Worm (Caenorhabditis elegans): ENCODE measurements around the gene Y22D7AL.9.
A peak's percentile ranks its signal among the peaks of the same experiment; 100 is the strongest.

Y22D7AL.9 gene

DNA sequence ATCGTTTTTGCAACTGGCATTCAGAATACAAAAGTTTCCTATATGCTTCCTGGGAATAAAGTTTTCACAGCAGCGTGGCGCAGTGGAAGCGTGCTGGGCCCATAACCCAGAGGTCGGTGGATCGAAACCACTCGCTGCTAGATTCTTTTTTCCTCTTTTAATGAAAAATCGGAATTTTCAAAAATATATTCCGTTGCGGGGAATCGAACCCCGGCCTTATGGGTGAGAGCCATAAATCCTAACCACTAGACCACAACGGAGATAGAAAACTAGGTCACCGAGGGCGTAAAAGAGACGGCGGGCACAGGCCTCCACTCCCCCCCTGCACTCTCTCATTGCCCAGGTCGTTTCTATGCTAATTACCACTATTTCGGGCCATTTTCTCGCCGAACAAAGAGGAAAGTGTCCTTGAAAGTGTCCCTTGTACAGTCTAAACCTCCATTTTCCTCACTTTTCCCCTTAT is 9.3 kb downstream of the Y22D7AL.9 start, which contains the start of gene Y22D7AL.6:
Y22D7AL.6 (plus strand) TSS at position 413 of the 463 bp plus-strand sequence.
- peak; percentile 74 for TF ChIP-seq ham-2 (GFP tag; optimal IDR thresholded peaks at IDR 0.05)
- peak; percentile 87 for TF ChIP-seq ceh-83 (GFP tag; optimal IDR thresholded peaks at IDR 0.05)
- no peak for TF ChIP-seq mab-5 (tag; optimal IDR thresholded peaks at IDR 0.05)
- TF ChIP-seq ceh-39 (tag; optimal IDR thresholded peaks at IDR 0.05): no peak
- peak; percentile 81 for TF ChIP-seq ceh-43 (GFP tag; optimal IDR thresholded peaks at IDR 0.05)
- peak; percentile 18 for TF ChIP-seq tbx-8 (GFP tag; optimal IDR thresholded peaks at IDR 0.05)
- TF ChIP-seq blmp-1 (tag; optimal IDR thresholded peaks at IDR 0.05): peak; percentile 5
- TF ChIP-seq lin-13 (tag; optimal IDR thresholded peaks at IDR 0.05): peak; percentile 56
- peak; percentile 62 for TF ChIP-seq bed-3 (GFP tag; optimal IDR thresholded peaks at IDR 0.05)
- no peak for TF ChIP-seq nhr-28 (tag; optimal IDR thresholded peaks at IDR 0.05)
- peak; percentile 86 for TF ChIP-seq sptf-1 (tag; optimal IDR thresholded peaks at IDR 0.05)
- TF ChIP-seq mep-1 (tag; optimal IDR thresholded peaks at IDR 0.05): peak; percentile 48
- no peak for TF ChIP-seq snpc-4 (tag; optimal IDR thresholded peaks at IDR 0.05)
- peak; percentile 67 for TF ChIP-seq unc-120 (tag; optimal IDR thresholded peaks at IDR 0.05; ENCODE audit: poor library complexity, severe bottlenecking)
- peak; percentile 41 for TF ChIP-seq cnd-1 (tag; optimal IDR thresholded peaks at IDR 0.05)
- TF ChIP-seq sem-2 (GFP tag; optimal IDR thresholded peaks at IDR 0.05): peak; percentile 72
- TF ChIP-seq lin-32 (GFP tag; optimal IDR thresholded peaks at IDR 0.05): peak; percentile 45
- TF ChIP-seq drap-1 (GFP tag; optimal IDR thresholded peaks at IDR 0.05): peak; percentile 79
- TF ChIP-seq zip-8 (tag; optimal IDR thresholded peaks at IDR 0.05): no peak
- peak; percentile 62 for TF ChIP-seq flh-1 (GFP tag; optimal IDR thresholded peaks at IDR 0.05)
- TF ChIP-seq M03D4.4 (tag; optimal IDR thresholded peaks at IDR 0.05): peak; percentile 85
- TF ChIP-seq mls-2 (tag; optimal IDR thresholded peaks at IDR 0.05): peak; percentile 88

DNA sequence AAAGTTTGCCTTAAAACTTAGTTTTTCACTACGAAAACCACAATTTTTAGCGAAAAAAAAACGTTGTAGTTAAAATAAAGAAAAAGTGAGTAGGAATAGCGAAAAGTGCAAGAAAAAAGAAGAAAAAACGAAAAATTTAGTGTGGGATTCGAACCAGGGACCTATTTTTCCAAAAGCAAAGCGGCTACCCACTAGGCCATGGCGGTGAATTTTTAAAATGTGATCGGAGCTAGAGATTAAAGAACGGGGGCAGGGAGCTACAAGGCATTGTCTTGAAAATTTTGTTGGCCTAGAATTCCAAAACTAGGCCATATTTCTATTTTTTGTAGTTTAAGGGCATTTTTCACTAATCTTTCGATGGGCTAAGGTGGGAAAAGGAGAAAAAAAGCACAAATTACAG is 10.1 kb downstream of the Y22D7AL.9 start:
- TF ChIP-seq hlh-1 (tag; optimal IDR thresholded peaks at IDR 0.05) (no peak), lsy-2 (tag; optimal IDR thresholded peaks at IDR 0.05) (no peak)

DNA sequence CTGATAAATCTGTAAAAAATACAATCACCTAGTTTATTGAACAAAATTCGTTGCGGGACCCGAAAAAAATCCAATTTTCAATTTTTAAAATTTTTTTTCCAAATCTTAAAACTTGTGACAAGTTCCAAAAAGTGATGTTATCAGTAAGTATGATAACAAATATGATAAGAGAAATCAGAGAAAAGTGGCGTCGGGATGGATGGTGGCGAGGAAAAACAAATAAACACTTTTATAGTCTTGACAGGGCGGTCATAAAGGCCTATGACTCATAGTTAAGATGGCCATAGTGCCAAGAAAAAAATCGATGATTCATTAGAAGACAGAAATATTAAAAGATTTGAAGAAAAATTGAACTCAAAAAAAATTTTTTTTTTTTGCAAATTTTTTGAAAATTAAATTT is 11.2 kb downstream of the Y22D7AL.9 start:
- TF ChIP-seq blmp-1 (tag; optimal IDR thresholded peaks at IDR 0.05): no peak
- no peak for TF ChIP-seq snpc-4 (tag; optimal IDR thresholded peaks at IDR 0.05)
- no peak for TF ChIP-seq ceh-83 (GFP tag; optimal IDR thresholded peaks at IDR 0.05)
- TF ChIP-seq hlh-1 (tag; optimal IDR thresholded peaks at IDR 0.05): no peak
- no peak for TF ChIP-seq sptf-1 (tag; optimal IDR thresholded peaks at IDR 0.05)
- TF ChIP-seq M03D4.4 (tag; optimal IDR thresholded peaks at IDR 0.05): no peak
- TF ChIP-seq tbx-8 (GFP tag; optimal IDR thresholded peaks at IDR 0.05): no peak
- no peak for TF ChIP-seq lsy-2 (tag; optimal IDR thresholded peaks at IDR 0.05)
- TF ChIP-seq ceh-39 (tag; optimal IDR thresholded peaks at IDR 0.05): no peak
- no peak for TF ChIP-seq nhr-237 (tag; optimal IDR thresholded peaks at IDR 0.05)
- no peak for TF ChIP-seq nhr-12 (tag; optimal IDR thresholded peaks at IDR 0.05)
- no peak for TF ChIP-seq unc-62 (GFP tag; optimal IDR thresholded peaks at IDR 0.05)
- TF ChIP-seq ceh-43 (GFP tag; optimal IDR thresholded peaks at IDR 0.05): no peak
- no peak for TF ChIP-seq nhr-28 (tag; optimal IDR thresholded peaks at IDR 0.05)
- no peak for TF ChIP-seq cnd-1 (tag; optimal IDR thresholded peaks at IDR 0.05)
- TF ChIP-seq nhr-2 (tag; optimal IDR thresholded peaks at IDR 0.05): no peak
- no peak for TF ChIP-seq lin-13 (tag; optimal IDR thresholded peaks at IDR 0.05)

DNA sequence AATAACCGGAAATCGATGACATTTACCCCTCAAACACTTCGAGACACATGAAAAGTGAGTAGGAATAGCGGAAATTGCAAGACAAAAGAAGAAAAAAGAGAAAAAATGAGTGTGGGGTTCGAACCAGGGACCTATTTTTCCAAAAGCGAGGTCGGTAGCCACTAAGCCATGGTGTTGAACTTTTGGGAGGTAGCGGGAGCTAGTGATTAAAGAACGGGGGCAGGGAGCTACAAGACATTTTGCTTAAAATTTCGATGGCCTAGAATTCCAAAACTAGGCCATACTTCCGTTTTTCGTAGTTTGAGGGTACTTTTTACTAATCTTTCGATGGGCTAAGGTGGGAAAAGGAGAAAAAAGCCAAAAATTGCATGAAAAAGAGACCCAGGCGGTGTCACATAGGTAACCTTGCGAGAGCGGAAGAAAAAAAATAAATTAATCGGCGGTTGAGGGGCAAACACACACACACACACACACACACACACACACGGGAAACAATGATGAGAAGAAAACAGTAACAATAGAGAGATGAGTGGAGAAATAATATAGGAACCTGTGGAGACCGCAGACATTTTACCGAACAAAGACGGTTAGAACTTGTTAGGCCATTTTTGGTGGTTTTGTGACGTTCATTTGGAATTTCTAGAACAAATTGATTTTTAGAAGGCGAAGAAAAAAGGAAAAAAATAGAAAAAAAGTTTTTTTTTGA is 12.2 kb downstream of the Y22D7AL.9 start:
- TF ChIP-seq tbx-8 (GFP tag; optimal IDR thresholded peaks at IDR 0.05) (peak; percentile 67), unc-120 (tag; optimal IDR thresholded peaks at IDR 0.05; ENCODE audit: poor library complexity, severe bottlenecking) (peak; percentile 55), cnd-1 (tag; optimal IDR thresholded peaks at IDR 0.05) (peak; percentile 55), unc-39 (tag; optimal IDR thresholded peaks at IDR 0.05) (no peak), hlh-1 (tag; optimal IDR thresholded peaks at IDR 0.05) (peak; percentile 8), elt-3 (tag; optimal IDR thresholded peaks at IDR 0.05) (no peak), pha-4 (tag; optimal IDR thresholded peaks at IDR 0.05) (no peak), unc-62 (GFP tag; optimal IDR thresholded peaks at IDR 0.05) (no peak), mab-5 (tag; optimal IDR thresholded peaks at IDR 0.05) (no peak), ceh-83 (GFP tag; optimal IDR thresholded peaks at IDR 0.05) (peak; percentile 88), ztf-11 (tag; optimal IDR thresholded peaks at IDR 0.05) (no peak), mls-2 (tag; optimal IDR thresholded peaks at IDR 0.05) (peak; percentile 84), lsy-2 (tag; optimal IDR thresholded peaks at IDR 0.05) (no peak), nhr-237 (tag; optimal IDR thresholded peaks at IDR 0.05) (no peak), nhr-2 (tag; optimal IDR thresholded peaks at IDR 0.05) (peak; percentile 7), sptf-1 (tag; optimal IDR thresholded peaks at IDR 0.05) (peak; percentile 89), nhr-12 (tag; optimal IDR thresholded peaks at IDR 0.05) (no peak), ham-2 (GFP tag; optimal IDR thresholded peaks at IDR 0.05) (peak; percentile 64), lin-32 (GFP tag; optimal IDR thresholded peaks at IDR 0.05) (peak; percentile 75), mep-1 (tag; optimal IDR thresholded peaks at IDR 0.05) (no peak), drap-1 (GFP tag; optimal IDR thresholded peaks at IDR 0.05) (peak; percentile 56), snpc-4 (tag; optimal IDR thresholded peaks at IDR 0.05) (no peak), M03D4.4 (tag; optimal IDR thresholded peaks at IDR 0.05) (peak; percentile 70), ces-1 (GFP tag; optimal IDR thresholded peaks at IDR 0.05) (no peak), ceh-39 (tag; optimal IDR thresholded peaks at IDR 0.05) (no peak), flh-1 (GFP tag; optimal IDR thresholded peaks at IDR 0.05) (peak; percentile 36), nhr-76 (tag; optimal IDR thresholded peaks at IDR 0.05) (no peak), bed-3 (GFP tag; optimal IDR thresholded peaks at IDR 0.05) (peak; percentile 38), ceh-43 (GFP tag; optimal IDR thresholded peaks at IDR 0.05) (peak; percentile 73), sem-2 (GFP tag; optimal IDR thresholded peaks at IDR 0.05) (peak; percentile 49), elt-1 (tag; optimal IDR thresholded peaks at IDR 0.05; ENCODE audit: borderline replicate concordance, insufficient read depth) (no peak), blmp-1 (tag; optimal IDR thresholded peaks at IDR 0.05) (no peak), lin-13 (tag; optimal IDR thresholded peaks at IDR 0.05) (peak; percentile 5), zip-8 (tag; optimal IDR thresholded peaks at IDR 0.05) (no peak), nhr-28 (tag; optimal IDR thresholded peaks at IDR 0.05) (no peak)

Measured in whole organism, mixed stage, embryonic.